Worm (Caenorhabditis elegans) whole organism, midembryonic: ENCODE measurements around the gene F19F10.14.

Source experiments
- T22C8.4 ChIP-seq: fragments of 200-800 bp; sonication (Bioruptor generic); IDR thresholded peaks from 2 replicates; pipeline ENCODE4 v1.3.6; 2022; ENCODE audit warnings: missing genetic modification characterization, missing compliant biosample characterization
- flt-1 ChIP-seq: fragments of 200-800 bp; sonication (Bioruptor generic); IDR thresholded peaks from 2 replicates; pipeline ENCODE4 v1.3.6; 2022; ENCODE audit warnings: missing genetic modification characterization, missing compliant biosample characterization
- ref-1 ChIP-seq: fragments of 200-800 bp; sonication (Bioruptor generic); conservative IDR thresholded peaks from 2 replicates; pipeline ENCODE4 v1.3.6; 2022; ENCODE audit warnings: missing genetic modification reagents, missing genetic modification characterization, missing compliant biosample characterization
- ztf-29 ChIP-seq: fragments of 200-800 bp; sonication (Bioruptor generic); IDR thresholded peaks from 2 replicates; pipeline ENCODE4 v1.3.6; 2022; ENCODE audit warnings: missing genetic modification reagents, missing genetic modification characterization, missing compliant biosample characterization

DNA sequence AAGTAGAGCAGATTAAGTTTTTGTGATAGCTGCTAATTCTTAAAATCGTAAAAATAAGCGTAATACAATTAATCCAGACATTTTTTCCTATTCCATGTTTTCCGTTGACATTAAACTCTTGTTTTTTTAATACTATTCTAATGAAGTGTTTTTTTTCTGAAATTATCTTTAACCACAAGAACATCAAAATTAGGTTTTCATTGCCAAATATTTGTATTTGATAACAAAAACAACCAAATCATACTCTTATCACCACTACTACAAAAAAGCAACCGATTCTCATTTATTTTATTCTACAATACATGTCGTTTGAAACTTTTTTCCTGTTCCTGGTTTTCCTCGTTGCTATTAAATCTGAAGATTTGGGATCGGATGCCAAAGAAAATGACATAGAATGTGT lies 43.7 kb downstream of the F19F10.14 start, which contains the start of gene C54F6.17:
- no peak for TF ChIP-seq flt-1
- no peak for TF ChIP-seq ref-1 (GFP tag; lab: Robert Waterston, UW)
- no peak for TF ChIP-seq ztf-29 (GFP tag; lab: Robert Waterston, UW)
- no peak for TF ChIP-seq T22C8.4
